Worm (Caenorhabditis elegans): Measurements from ENCODE around the gene sel-13.

DNA sequence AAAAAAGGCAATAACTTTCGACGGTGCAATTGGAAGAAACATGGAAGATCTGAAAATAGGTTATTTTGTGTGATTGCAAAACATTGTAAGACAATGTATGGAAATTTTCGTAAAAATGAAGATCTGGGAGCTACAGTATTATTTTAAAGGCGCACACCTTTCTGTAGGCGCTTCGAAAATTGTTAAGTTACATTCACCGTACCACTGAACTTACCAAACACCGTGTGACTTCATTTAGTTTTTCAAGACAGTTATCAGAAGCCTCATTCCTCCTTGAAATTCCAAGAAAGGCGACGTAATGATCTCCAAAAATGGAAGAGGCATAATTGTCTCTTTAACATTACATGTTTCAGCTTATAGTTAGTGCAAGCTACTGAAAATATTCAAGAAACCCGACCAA lies 46.1 kb downstream of the sel-13 start:
- TF ChIP-seq him-1 (tag; optimal IDR thresholded peaks at IDR 0.05) (no peak), dao-5 (tag; optimal IDR thresholded peaks at IDR 0.05) (no peak), W03F9.2 (tag; optimal IDR thresholded peaks at IDR 0.05) (no peak)
